Worm (Caenorhabditis elegans) whole organism, L4 larva: ENCODE measurements around the gene K11H12.8.
A peak's percentile ranks its signal among the peaks of the same experiment; 100 is the strongest.

ENCODE experiments used
- D1046.2 ChIP-seq: fragments of 200-800 bp; sonication (Bioruptor generic); IDR thresholded peaks from 2 replicates; pipeline ENCODE4 v1.3.6; 2022; ENCODE audit warnings: missing genetic modification characterization, missing compliant biosample characterization
- F37D6.2 ChIP-seq: sonication (generic microtip); optimal IDR thresholded peaks from 2 replicates; lab custom pipeline; 2016; ENCODE audit warnings: mild to moderate bottlenecking, missing genetic modification characterization, missing compliant biosample characterization
- F44E2.7 ChIP-seq: fragments of 200-800 bp; sonication (Bioruptor generic); IDR thresholded peaks from 2 replicates; pipeline ENCODE4 v2.1.2; 2022; ENCODE audit warnings: missing genetic modification characterization, missing compliant biosample characterization
- R02D3.7 ChIP-seq: fragments of 150-350 bp; sonication (generic microtip); optimal IDR thresholded peaks from 3 replicates; lab custom pipeline; 2014; ENCODE audit warnings: missing biosample characterization, missing genetic modification characterization
- Y48G9A.11 ChIP-seq: fragments of 200-800 bp; sonication (Bioruptor generic); IDR thresholded peaks from 2 replicates; pipeline ENCODE4 v1.3.6; 2022; ENCODE audit warnings: missing genetic modification reagents, missing genetic modification characterization, missing compliant biosample characterization
- ZK337.2 ChIP-seq: fragments of 200-800 bp; sonication (Bioruptor generic); IDR thresholded peaks from 2 replicates; pipeline ENCODE4 v1.3.6; 2022; ENCODE audit warnings: missing genetic modification reagents, missing genetic modification characterization, missing compliant biosample characterization
- arid-1 ChIP-seq: fragments of 200-800 bp; sonication (Bioruptor generic); conservative IDR thresholded peaks from 2 replicates; pipeline ENCODE4 v1.3.6; 2022; ENCODE audit warnings: missing genetic modification reagents, missing genetic modification characterization, missing compliant biosample characterization
- ceh-28 ChIP-seq: fragments of 150-350 bp; optimal IDR thresholded peaks from 2 replicates; lab custom pipeline; 2014; ENCODE audit warnings: missing biosample characterization, missing genetic modification reagents, missing genetic modification characterization
- ceh-32 ChIP-seq: sonication (generic microtip); optimal IDR thresholded peaks from 2 replicates; lab custom pipeline; 2016; ENCODE audit warnings: mild to moderate bottlenecking, missing genetic modification characterization, missing compliant biosample characterization; ENCODE audit not compliant: poor library complexity
- ceh-62 ChIP-seq: sonication (generic microtip); optimal IDR thresholded peaks from 2 replicates; lab custom pipeline; 2017; ENCODE audit warnings: missing biosample characterization, missing genetic modification characterization
- ceh-82 ChIP-seq: sonication (generic microtip); optimal IDR thresholded peaks from 2 replicates; lab custom pipeline; 2017; ENCODE audit warnings: missing biosample characterization, missing genetic modification characterization
- daf-16 ChIP-seq, 3 experiments: sonication (generic microtip); optimal IDR thresholded peaks; 2 replicates each; lab custom pipeline; 2016 to 2017; ENCODE audit warnings: missing genetic modification characterization in 3 of 3, missing genetic modification reagents in 3 of 3, mild to moderate bottlenecking in 2 of 3, missing compliant biosample characterization in 2 of 3, missing biosample characterization in 1 of 3, moderate library complexity in 1 of 3
- daf-19 ChIP-seq: fragments of 200-800 bp; sonication (Bioruptor generic); conservative IDR thresholded peaks from 2 replicates; pipeline ENCODE4 v1.3.6; 2022; ENCODE audit warnings: missing genetic modification characterization, missing compliant biosample characterization
- daf-8 ChIP-seq: fragments of 200-800 bp; sonication (Bioruptor generic); IDR thresholded peaks from 2 replicates; pipeline ENCODE4 v1.3.6; 2022; ENCODE audit warnings: missing genetic modification characterization, missing compliant biosample characterization
- dmd-8 ChIP-seq: fragments of 200-800 bp; sonication (Bioruptor generic); IDR thresholded peaks from 2 replicates; pipeline ENCODE4 v1.3.6; 2022; ENCODE audit warnings: missing genetic modification characterization, missing compliant biosample characterization
- dpl-1 ChIP-seq: fragments of 150-350 bp; optimal IDR thresholded peaks from 2 replicates; lab custom pipeline; 2014; ENCODE audit warnings: missing biosample characterization, missing genetic modification reagents, missing genetic modification characterization
- dve-1 ChIP-seq: sonication (generic microtip); optimal IDR thresholded peaks from 2 replicates; lab custom pipeline; 2017; ENCODE audit warnings: antibody characterized with exemption, mild to moderate bottlenecking, missing genetic modification characterization, missing compliant biosample characterization; ENCODE audit not compliant: insufficient read depth
- egl-27 ChIP-seq: sonication (generic microtip); optimal IDR thresholded peaks from 3 replicates; lab custom pipeline; 2017; ENCODE audit warnings: missing biosample characterization, missing genetic modification reagents, missing genetic modification characterization
- egl-43 ChIP-seq: fragments of 200-800 bp; sonication (Bioruptor generic); IDR thresholded peaks from 2 replicates; pipeline ENCODE4 v1.3.6; 2022; ENCODE audit warnings: missing genetic modification reagents, missing genetic modification characterization, missing compliant biosample characterization
- hlh-11 ChIP-seq: fragments of 200-800 bp; sonication (Bioruptor generic); optimal IDR thresholded peaks from 2 replicates; lab custom pipeline; 2018; ENCODE audit warnings: mild to moderate bottlenecking, missing genetic modification characterization, missing compliant biosample characterization
- hmg-1.1 ChIP-seq: fragments of 200-800 bp; sonication (Bioruptor generic); IDR thresholded peaks from 2 replicates; pipeline ENCODE4 v1.3.6; 2022; ENCODE audit warnings: missing genetic modification reagents, missing genetic modification characterization, missing compliant biosample characterization
- jun-1 ChIP-seq: fragments of 150-350 bp; optimal IDR thresholded peaks from 2 replicates; lab custom pipeline; 2014; ENCODE audit warnings: missing biosample characterization, missing genetic modification reagents, missing genetic modification characterization
- lim-7 ChIP-seq: fragments of 200-800 bp; sonication (Bioruptor generic); IDR thresholded peaks from 2 replicates; pipeline ENCODE4 v1.3.6; 2022; ENCODE audit warnings: missing genetic modification characterization, missing compliant biosample characterization
- lin-39 ChIP-seq: fragments of 150-350 bp; optimal IDR thresholded peaks from 2 replicates; lab custom pipeline; 2014; ENCODE audit warnings: missing biosample characterization, missing genetic modification reagents, missing genetic modification characterization
- lir-3 ChIP-seq: sonication (generic microtip); optimal IDR thresholded peaks from 2 replicates; lab custom pipeline; 2016; ENCODE audit warnings: mild to moderate bottlenecking, missing genetic modification characterization, missing compliant biosample characterization
- madf-5 ChIP-seq, 2 experiments: fragments of 200-800 bp; sonication (Bioruptor generic); IDR thresholded peaks; 2 replicates each; pipeline ENCODE4 v1.3.6; 2022; ENCODE audit warnings: missing compliant biosample characterization in 2 of 2, missing genetic modification characterization in 2 of 2
- madf-9 ChIP-seq: fragments of 200-800 bp; sonication (Bioruptor generic); conservative IDR thresholded peaks from 2 replicates; pipeline ENCODE4 v1.3.6; 2022; ENCODE audit warnings: missing genetic modification reagents, missing genetic modification characterization, missing compliant biosample characterization
- mdl-1 ChIP-seq, 2 experiments: fragments of 150-350 bp in 1 of 2; sonication (generic microtip) in 1 of 2; optimal IDR thresholded peaks; 2 replicates each; lab custom pipeline; 2014 to 2017; ENCODE audit warnings: missing biosample characterization in 2 of 2, missing genetic modification characterization in 2 of 2
- mdt-29 ChIP-seq: fragments of 200-800 bp; sonication (Bioruptor generic); IDR thresholded peaks from 2 replicates; pipeline ENCODE4 v1.3.6; 2022; ENCODE audit warnings: missing genetic modification reagents, missing genetic modification characterization, missing compliant biosample characterization
- mes-2 ChIP-seq: sonication (generic microtip); optimal IDR thresholded peaks from 2 replicates; lab custom pipeline; 2016; ENCODE audit warnings: missing genotype, mild to moderate bottlenecking, missing genetic modification characterization, missing compliant biosample characterization; ENCODE audit not compliant: poor library complexity, severe bottlenecking
- nhr-102 ChIP-seq: sonication (generic microtip); optimal IDR thresholded peaks from 2 replicates; lab custom pipeline; 2016; ENCODE audit warnings: mild to moderate bottlenecking, missing genetic modification characterization, moderate library complexity, missing compliant biosample characterization
- nhr-11 ChIP-seq: fragments of 150-350 bp; optimal IDR thresholded peaks from 2 replicates; lab custom pipeline; 2014; ENCODE audit warnings: missing biosample characterization, missing genetic modification characterization
- nhr-111 ChIP-seq: fragments of 200-800 bp; sonication (Bioruptor generic); optimal IDR thresholded peaks from 2 replicates; lab custom pipeline; 2018; ENCODE audit warnings: mild to moderate bottlenecking, missing genetic modification characterization, missing compliant biosample characterization
- nhr-237 ChIP-seq: sonication (generic microtip); optimal IDR thresholded peaks from 2 replicates; lab custom pipeline; 2017; ENCODE audit warnings: missing biosample characterization, missing genetic modification characterization
- nhr-41 ChIP-seq: fragments of 200-800 bp; sonication (Bioruptor generic); IDR thresholded peaks from 2 replicates; pipeline ENCODE4 v1.3.6; 2022; ENCODE audit warnings: missing genetic modification reagents, missing genetic modification characterization, missing compliant biosample characterization
- nhr-42 ChIP-seq: fragments of 200-800 bp; sonication (Bioruptor generic); IDR thresholded peaks from 2 replicates; pipeline ENCODE4 v1.3.6; 2022; ENCODE audit warnings: missing genetic modification characterization, missing compliant biosample characterization
- nhr-6 ChIP-seq: fragments of 150-350 bp; optimal IDR thresholded peaks from 2 replicates; lab custom pipeline; 2014; ENCODE audit warnings: missing biosample characterization, missing genetic modification characterization
- nhr-77 ChIP-seq: fragments of 150-350 bp; optimal IDR thresholded peaks from 2 replicates; lab custom pipeline; 2014; ENCODE audit warnings: missing biosample characterization, missing genetic modification characterization
- pha-4 ChIP-seq, 2 experiments: fragments of 150-350 bp in 1 of 2; fragments of 200-800 bp in 1 of 2; sonication (Bioruptor generic) in 1 of 2; IDR thresholded peaks in 1 of 2; optimal IDR thresholded peaks in 1 of 2; 2 replicates each; pipeline versions ENCODE4 v1.3.6 to Lab custom; 2014 to 2022; ENCODE audit warnings: missing genetic modification characterization in 2 of 2, missing genetic modification reagents in 2 of 2, missing biosample characterization in 1 of 2, missing compliant biosample characterization in 1 of 2
- pqm-1 ChIP-seq: sonication (generic microtip); optimal IDR thresholded peaks from 2 replicates; lab custom pipeline; 2017; ENCODE audit warnings: missing biosample characterization, missing genetic modification characterization
- rbr-2 ChIP-seq: sonication (generic microtip); optimal IDR thresholded peaks from 2 replicates; lab custom pipeline; 2016; ENCODE audit warnings: missing genotype, missing genetic modification characterization, missing compliant biosample characterization
- set-16 ChIP-seq: fragments of 200-800 bp; sonication (Bioruptor generic); IDR thresholded peaks from 2 replicates; pipeline ENCODE4 v1.3.6; 2022; ENCODE audit warnings: missing genetic modification reagents, missing genetic modification characterization, missing compliant biosample characterization
- skn-1 ChIP-seq: fragments of 150-350 bp; optimal IDR thresholded peaks from 2 replicates; lab custom pipeline; 2014; ENCODE audit warnings: missing biosample characterization, missing genetic modification characterization
- snpc-1.2 ChIP-seq: fragments of 200-800 bp; sonication (Bioruptor generic); IDR thresholded peaks from 2 replicates; pipeline ENCODE4 v1.3.6; 2022; ENCODE audit warnings: missing genetic modification reagents, missing genetic modification characterization, missing compliant biosample characterization
- spr-3 ChIP-seq: fragments of 200-800 bp; sonication (Bioruptor generic); optimal IDR thresholded peaks from 2 replicates; lab custom pipeline; 2018; ENCODE audit warnings: mild to moderate bottlenecking, missing genetic modification characterization, missing compliant biosample characterization
- tag-97 ChIP-seq: fragments of 200-800 bp; sonication (Bioruptor generic); IDR thresholded peaks from 2 replicates; pipeline ENCODE4 v1.3.6; 2022; ENCODE audit warnings: missing genetic modification characterization, missing compliant biosample characterization
- tra-1 ChIP-seq: fragments of 200-800 bp; sonication (Bioruptor generic); IDR thresholded peaks from 2 replicates; pipeline ENCODE4 v1.3.6; 2022; ENCODE audit warnings: missing genetic modification reagents, missing genetic modification characterization, missing compliant biosample characterization
- vab-7 ChIP-seq: fragments of 200-800 bp; sonication (Bioruptor generic); IDR thresholded peaks from 2 replicates; pipeline ENCODE4 v1.3.6; 2022; ENCODE audit warnings: missing genetic modification reagents, missing genetic modification characterization, missing compliant biosample characterization
- zfp-3 ChIP-seq: fragments of 200-800 bp; sonication (Bioruptor generic); conservative IDR thresholded peaks from 2 replicates; pipeline ENCODE4 v1.3.6; 2022; ENCODE audit warnings: missing genetic modification reagents, missing genetic modification characterization, missing compliant biosample characterization
- ztf-7 ChIP-seq: fragments of 150-350 bp; optimal IDR thresholded peaks from 2 replicates; lab custom pipeline; 2014; ENCODE audit warnings: missing biosample characterization, missing genetic modification characterization

K11H12.8 gene

DNA sequence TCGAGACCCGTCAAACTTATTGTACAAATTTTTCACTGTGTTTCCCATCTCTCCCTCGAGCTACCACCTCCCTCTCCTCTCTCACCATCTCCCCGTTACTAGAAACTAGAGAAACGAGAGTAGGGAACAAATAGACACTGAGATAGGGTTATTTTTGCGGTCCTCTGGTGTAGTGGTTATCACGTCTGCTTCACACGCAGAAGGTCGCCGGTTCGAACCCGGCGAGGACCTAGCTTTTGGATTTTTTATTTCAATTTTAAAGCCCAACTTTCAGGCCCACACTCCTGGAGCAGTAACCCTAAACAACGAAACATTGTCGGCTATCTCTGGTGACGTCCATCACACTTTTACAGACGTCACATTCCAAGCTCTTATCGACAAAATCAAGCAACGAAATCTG is 34.9 kb upstream of the K11H12.8 start (continued):
- TF ChIP-seq daf-8 (GFP tag; lab: Robert Waterston, UW) (no peak), dve-1 (tag; lab: Kevin White, UChicago) (no peak), egl-27 (tag; lab: Kevin White, UChicago) (peak; percentile 8), F44E2.7 (GFP tag; lab: Robert Waterston, UW) (peak; percentile 85; the same call in 1 of the 2 replicates), R02D3.7 (no peak), nhr-41 (GFP tag; lab: Robert Waterston, UW) (no peak), lin-39 (tag; lab: Kevin White, UChicago) (no peak), set-16 (no peak), mdl-1 (tag; optimal IDR thresholded peaks at IDR 0.05; lab: Kevin White, UChicago) (peak in 1 of 2 experiments; percentile 13), madf-9 (GFP tag; lab: Robert Waterston, UW) (peak; percentile 67; the same call in 1 of the 2 replicates), dmd-8 (GFP tag; lab: Robert Waterston, UW) (peak; percentile 90), ceh-32 (no peak), jun-1 (tag; lab: Kevin White, UChicago) (peak; percentile 55), zfp-3 (0 out of 2 replicates have a peak, but pooled peaks have one; percentile 37), nhr-42 (peak; percentile 78; the same call in 1 of the 2 replicates), nhr-6 (tag; lab: Kevin White, UChicago) (peak; percentile 38), mes-2 (tag; lab: Kevin White, UChicago) (no peak), F37D6.2 (tag; lab: Kevin White, UChicago) (no peak), tag-97 (no peak), ztf-7 (tag; lab: Kevin White, UChicago) (peak; percentile 24), Y48G9A.11 (peak; percentile 56), hlh-11 (tag; lab: Kevin White, UChicago) (peak; percentile 47), arid-1 (peak; percentile 63; the same call in 1 of the 2 replicates), daf-19 (GFP tag; lab: Robert Waterston, UW) (0 out of 2 replicates have a peak, but pooled peaks have one; percentile 43), lir-3 (tag; lab: Kevin White, UChicago) (peak; percentile 40), hmg-1.1 (peak; percentile 91), madf-5 (GFP tag; IDR thresholded peaks at IDR 0.05; lab: Robert Waterston, UW) (peak; percentile 20 to 75; a peak in 1 of 4 replicates), rbr-2 (tag; lab: Kevin White, UChicago) (peak; percentile 65), egl-43 (GFP tag; lab: Robert Waterston, UW) (peak; percentile 90), mdt-29 (GFP tag; lab: Robert Waterston, UW) (no peak), D1046.2 (GFP tag; lab: Robert Waterston, UW) (0 out of 2 replicates have a peak, but pooled peaks have one; percentile 50), nhr-77 (tag; lab: Kevin White, UChicago) (peak; percentile 27), ceh-28 (tag; lab: Kevin White, UChicago) (no peak), pha-4 (GFP tag; IDR thresholded peaks at IDR 0.05; lab: Robert Waterston, UW) (peak; percentile 81), pha-4 (tag; optimal IDR thresholded peaks at IDR 0.05; lab: Kevin White, UChicago) (no peak), nhr-237 (tag; lab: Kevin White, UChicago) (no peak), dpl-1 (GFP tag; lab: Kevin White, UChicago) (no peak), tra-1 (GFP tag; lab: Robert Waterston, UW) (peak; percentile 62), nhr-111 (GFP tag; lab: Kevin White, UChicago) (peak; percentile 56), vab-7 (GFP tag; lab: Robert Waterston, UW) (peak; percentile 65; the same call in 1 of the 2 replicates), skn-1 (tag; lab: Kevin White, UChicago) (no peak), daf-16 (GFP tag; optimal IDR thresholded peaks at IDR 0.05; lab: Kevin White, UChicago) (peak; percentile 27 to 63), daf-16 (tag; optimal IDR thresholded peaks at IDR 0.05; lab: Kevin White, UChicago) (peak; percentile 38), snpc-1.2 (peak; percentile 74), nhr-102 (tag; lab: Kevin White, UChicago) (no peak), ZK337.2 (peak; percentile 50; the same call in 1 of the 2 replicates), spr-3 (GFP tag; lab: Kevin White, UChicago) (peak; percentile 70), pqm-1 (tag; lab: Kevin White, UChicago) (no peak), ceh-82 (tag; lab: Kevin White, UChicago) (no peak), ceh-62 (tag; lab: Kevin White, UChicago) (no peak), lim-7 (peak; percentile 85), nhr-11 (tag; lab: Kevin White, UChicago) (no peak)
